Worm (Caenorhabditis elegans) whole organism, young adult: Measurements from ENCODE around the gene F43G6.7.

Experiments used
- C06A6.2 ChIP-seq: fragments of 200-800 bp; sonication (Bioruptor generic); conservative IDR thresholded peaks from 2 replicates; pipeline ENCODE4 v1.3.6; 2022; ENCODE audit warnings: missing genetic modification characterization, missing compliant biosample characterization
- ceh-79 ChIP-seq: sonication (generic microtip); optimal IDR thresholded peaks from 2 replicates; lab custom pipeline; 2017; ENCODE audit warnings: mild to moderate bottlenecking, missing genetic modification characterization, missing compliant biosample characterization
- tbp1 ChIP-seq: fragments of 200-800 bp; sonication (Bioruptor generic); optimal IDR thresholded peaks from 2 replicates; lab custom pipeline; 2018; ENCODE audit warnings: mild to moderate bottlenecking, missing genetic modification characterization, missing compliant biosample characterization

ce11 chrII:11823566-11824308 lies 13.1 kb downstream of the F43G6.7 start, which contains the start of gene Y6D1A.1:
- no peak for TF ChIP-seq tbp1 (GFP tag; lab: Kevin White, UChicago)
- no peak for TF ChIP-seq ceh-79
- no peak for TF ChIP-seq C06A6.2 (GFP tag; lab: Robert Waterston, UW)
